Fruit fly (Drosophila melanogaster) whole organism: Measurements from ENCODE around the gene CG14606.

Source experiments
- CG8478 ChIP-seq: fragments of >200 bp; optimal IDR thresholded peaks from 2 replicates; lab custom pipeline; 2018; ENCODE audit warnings: inconsistent platforms
- Dll ChIP-seq: fragments of >200 bp; optimal IDR thresholded peaks from 2 replicates; lab custom pipeline; 2017
- EcR ChIP-seq, 2 experiments: fragments of >200 bp; optimal IDR thresholded peaks; 2 replicates each; lab custom pipeline; 2017; ENCODE audit warnings: missing biosample characterization in 2 of 2, missing genetic modification characterization in 2 of 2, missing genetic modification reagents in 2 of 2
- pan ChIP-seq: fragments of >200 bp; optimal IDR thresholded peaks from 2 replicates; lab custom pipeline; 2017
- psq ChIP-seq: fragments of >200 bp; optimal IDR thresholded peaks from 2 replicates; lab custom pipeline; 2017

dm6 chr3R:7265567-7266208 is 48.8 kb upstream of the CG14606 start, which contains the start of the genes Gld and Syt4:
- TF ChIP-seq pan = no peak
- no peak for TF ChIP-seq EcR (GFP tag; optimal IDR thresholded peaks at IDR 0.05; lab: Kevin White, UChicago)
- TF ChIP-seq Dll = no peak
- TF ChIP-seq CG8478 (lab: Kevin White, UChicago) = no peak
- TF ChIP-seq psq = no peak
